Worm (Caenorhabditis elegans): ENCODE data around the gene hgrs-1.

The hgrs-1 gene

DNA sequence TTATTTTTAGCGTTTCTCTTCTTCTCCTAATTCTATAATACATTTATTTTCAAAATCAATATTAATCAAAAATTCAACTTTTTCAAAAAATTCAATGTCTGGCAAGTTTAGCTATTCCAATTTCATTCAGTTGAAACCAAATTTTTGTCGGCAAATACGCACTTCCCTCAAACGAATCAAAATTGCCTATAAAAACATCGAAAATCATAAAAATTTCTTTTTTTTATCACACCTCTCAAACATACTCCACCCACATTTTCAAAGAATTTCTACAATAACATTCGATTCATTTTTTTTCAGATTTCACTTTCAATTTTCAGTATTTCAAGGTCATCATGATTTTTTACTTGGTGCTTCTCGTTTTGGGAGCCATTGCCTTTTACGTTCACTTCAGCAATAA, 46.8 kb downstream of the hgrs-1 start, which contains the start of gene faah-1:
TSS of gene faah-1 (plus strand) at position 301 of the 400 bp plus-strand sequence.
- TF ChIP-seq hmg-4 (GFP tag; optimal IDR thresholded peaks at IDR 0.05) (no peak), tbx-11 (GFP tag; IDR thresholded peaks at IDR 0.05) (no peak), hnd-1 (tag; optimal IDR thresholded peaks at IDR 0.05) (no peak), ceh-13 (GFP tag; optimal IDR thresholded peaks at IDR 0.05) (no peak), B0310.2 (tag; optimal IDR thresholded peaks at IDR 0.05) (no peak), flt-1 (GFP tag; IDR thresholded peaks at IDR 0.05) (no peak), ceh-36 (tag; optimal IDR thresholded peaks at IDR 0.05) (no peak), scrt-1 (GFP tag; IDR thresholded peaks at IDR 0.05) (no peak), pes-1 (GFP tag; IDR thresholded peaks at IDR 0.05) (no peak), sea-1 (GFP tag; conservative IDR thresholded peaks at IDR 0.05) (no peak)

DNA sequence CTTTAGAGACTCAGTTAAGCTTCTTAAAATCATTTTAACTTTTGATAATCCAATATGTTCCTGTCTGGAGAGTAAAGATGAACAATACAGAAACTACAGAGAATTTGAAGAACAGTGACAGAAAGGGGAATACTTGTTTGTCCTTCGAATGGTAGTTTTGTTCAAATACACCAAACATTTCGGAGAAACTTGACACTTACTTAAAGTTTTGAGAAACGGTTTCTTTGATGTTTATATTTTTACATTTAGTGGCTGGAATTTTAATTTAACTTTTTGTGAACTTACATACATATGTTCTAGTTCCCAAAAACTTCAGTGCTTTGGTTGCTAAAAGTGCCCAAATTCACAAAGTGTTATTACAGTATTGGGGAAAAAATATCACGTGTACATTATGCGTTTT, 48.7 kb downstream of the hgrs-1 start, which contains the start of gene B0218.5:
TSS of gene B0218.5 (minus strand) at position 101 of the 400 bp plus-strand sequence.
- TF ChIP-seq tbx-11 (GFP tag; IDR thresholded peaks at IDR 0.05) (no peak), sea-1 (GFP tag; conservative IDR thresholded peaks at IDR 0.05) (no peak), aly-1 (tag; optimal IDR thresholded peaks at IDR 0.05) (no peak), B0310.2 (tag; optimal IDR thresholded peaks at IDR 0.05) (no peak), tra-4 (tag; optimal IDR thresholded peaks at IDR 0.05) (no peak), F13C5.2 (tag; optimal IDR thresholded peaks at IDR 0.05) (no peak), pes-1 (GFP tag; IDR thresholded peaks at IDR 0.05) (no peak), ceh-36 (tag; optimal IDR thresholded peaks at IDR 0.05) (no peak), tbx-37 (GFP tag; conservative IDR thresholded peaks at IDR 0.05) (no peak), ceh-13 (GFP tag; optimal IDR thresholded peaks at IDR 0.05) (no peak), ets-7 (tag; optimal IDR thresholded peaks at IDR 0.05) (no peak), hnd-1 (tag; optimal IDR thresholded peaks at IDR 0.05) (no peak), flt-1 (GFP tag; IDR thresholded peaks at IDR 0.05) (no peak), hmbx-1 (tag; optimal IDR thresholded peaks at IDR 0.05) (no peak), ama-1 (optimal IDR thresholded peaks at IDR 0.05) (no peak), scrt-1 (GFP tag; IDR thresholded peaks at IDR 0.05) (no peak), hmg-4 (GFP tag; optimal IDR thresholded peaks at IDR 0.05) (no peak)

DNA sequence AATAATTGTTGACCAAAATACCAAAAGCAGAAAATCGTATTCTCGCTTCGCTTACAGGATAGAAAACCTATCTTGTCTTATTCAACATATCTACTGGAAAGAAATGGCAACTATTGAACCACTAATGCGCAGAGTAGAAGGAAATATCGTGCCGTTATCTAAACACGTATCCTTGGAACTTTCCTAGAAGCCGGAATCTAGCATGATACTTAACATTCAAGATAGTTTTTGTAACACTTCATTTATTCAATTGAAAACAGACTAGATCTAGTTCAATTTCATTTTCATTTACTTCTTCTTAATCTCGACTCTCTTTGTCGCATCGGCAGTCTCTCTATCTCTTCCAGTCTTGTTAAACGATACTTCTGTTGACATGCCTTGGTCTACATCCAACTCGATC, 50.9 kb downstream of the hgrs-1 start:
- TF ChIP-seq flt-1 (GFP tag; IDR thresholded peaks at IDR 0.05), result no peak
- no peak for TF ChIP-seq ceh-13 (GFP tag; optimal IDR thresholded peaks at IDR 0.05)
- no peak for TF ChIP-seq F13C5.2 (tag; optimal IDR thresholded peaks at IDR 0.05)
- no peak for TF ChIP-seq tbx-37 (GFP tag; conservative IDR thresholded peaks at IDR 0.05)
- TF ChIP-seq hnd-1 (tag; optimal IDR thresholded peaks at IDR 0.05), result no peak

DNA sequence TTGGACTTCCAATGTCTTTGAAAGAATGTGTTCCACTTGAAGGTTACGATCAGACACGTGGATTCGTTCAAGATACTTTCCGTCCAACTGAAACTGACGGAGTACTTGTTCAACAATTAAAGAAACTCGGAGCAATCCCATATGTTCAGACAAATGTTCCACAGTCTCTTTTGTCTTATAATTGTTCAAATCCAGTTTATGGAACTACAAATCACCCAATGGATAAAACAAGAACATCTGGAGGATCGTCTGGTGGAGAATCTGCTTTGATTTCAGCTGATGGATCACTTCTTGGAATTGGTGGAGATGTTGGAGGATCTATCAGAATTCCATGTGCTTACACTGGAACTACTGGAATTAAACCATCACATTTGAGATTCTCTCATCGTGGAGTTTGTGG, 52.7 kb downstream of the hgrs-1 start:
- TF ChIP-seq ceh-13 (GFP tag; optimal IDR thresholded peaks at IDR 0.05) (no peak), F13C5.2 (tag; optimal IDR thresholded peaks at IDR 0.05) (no peak), hnd-1 (tag; optimal IDR thresholded peaks at IDR 0.05) (no peak), flt-1 (GFP tag; IDR thresholded peaks at IDR 0.05) (no peak), hmbx-1 (tag; optimal IDR thresholded peaks at IDR 0.05) (no peak), hmg-4 (GFP tag; optimal IDR thresholded peaks at IDR 0.05) (no peak), scrt-1 (GFP tag; IDR thresholded peaks at IDR 0.05) (no peak), ceh-36 (tag; optimal IDR thresholded peaks at IDR 0.05) (no peak), pes-1 (GFP tag; IDR thresholded peaks at IDR 0.05) (no peak), tbx-37 (GFP tag; conservative IDR thresholded peaks at IDR 0.05) (no peak)

DNA sequence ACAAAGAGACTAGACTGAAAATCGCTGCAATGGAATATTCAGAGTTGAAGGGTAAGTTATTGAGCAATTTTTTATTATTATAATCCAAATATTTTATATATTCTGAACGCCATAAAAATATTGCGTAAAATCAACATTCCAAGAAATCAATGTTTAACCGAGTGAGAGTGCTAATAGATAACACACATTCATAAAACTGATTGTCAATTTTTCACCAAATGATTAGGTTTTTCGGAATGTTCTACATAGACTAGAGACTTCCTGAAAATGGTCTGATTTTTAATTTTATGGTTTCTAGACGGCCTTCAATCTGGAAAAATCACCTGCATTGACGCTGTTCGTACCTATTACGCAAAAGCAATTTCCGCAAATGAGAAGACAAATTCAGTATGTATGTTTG, 53.2 kb downstream of the hgrs-1 start:
- no peak for TF ChIP-seq pes-1 (GFP tag; IDR thresholded peaks at IDR 0.05)
- TF ChIP-seq ets-7 (tag; optimal IDR thresholded peaks at IDR 0.05), result no peak
- TF ChIP-seq sea-1 (GFP tag; conservative IDR thresholded peaks at IDR 0.05), result no peak

DNA sequence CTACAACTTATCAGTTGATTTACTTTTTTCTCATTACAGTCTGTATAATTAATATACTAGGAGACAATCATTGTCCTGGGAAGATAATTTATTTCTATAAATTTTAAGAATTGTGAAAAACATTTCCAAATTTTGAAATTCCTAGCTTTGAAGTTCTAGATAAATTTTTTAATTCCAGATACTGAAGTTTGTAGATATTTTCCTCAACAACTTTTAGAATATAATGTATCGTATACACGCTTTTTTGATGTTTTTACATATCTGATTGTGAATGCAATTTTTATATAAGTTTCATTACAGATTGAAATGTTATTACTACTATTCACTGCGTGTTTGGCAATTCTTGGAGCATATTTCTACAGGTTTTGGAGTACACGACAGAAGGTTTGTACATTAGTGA, 53.7 kb downstream of the hgrs-1 start, which contains the start of gene faah-2:
TSS of gene faah-2 (plus strand) at position 301 of the 400 bp plus-strand sequence.
- TF ChIP-seq sea-1 (GFP tag; conservative IDR thresholded peaks at IDR 0.05) (no peak), tra-4 (tag; optimal IDR thresholded peaks at IDR 0.05) (no peak), ets-7 (tag; optimal IDR thresholded peaks at IDR 0.05) (no peak), aly-1 (tag; optimal IDR thresholded peaks at IDR 0.05) (no peak), ceh-13 (GFP tag; optimal IDR thresholded peaks at IDR 0.05) (no peak), flt-1 (GFP tag; IDR thresholded peaks at IDR 0.05) (no peak), hnd-1 (tag; optimal IDR thresholded peaks at IDR 0.05) (no peak), hmg-4 (GFP tag; optimal IDR thresholded peaks at IDR 0.05) (no peak), pes-1 (GFP tag; IDR thresholded peaks at IDR 0.05) (no peak)

DNA sequence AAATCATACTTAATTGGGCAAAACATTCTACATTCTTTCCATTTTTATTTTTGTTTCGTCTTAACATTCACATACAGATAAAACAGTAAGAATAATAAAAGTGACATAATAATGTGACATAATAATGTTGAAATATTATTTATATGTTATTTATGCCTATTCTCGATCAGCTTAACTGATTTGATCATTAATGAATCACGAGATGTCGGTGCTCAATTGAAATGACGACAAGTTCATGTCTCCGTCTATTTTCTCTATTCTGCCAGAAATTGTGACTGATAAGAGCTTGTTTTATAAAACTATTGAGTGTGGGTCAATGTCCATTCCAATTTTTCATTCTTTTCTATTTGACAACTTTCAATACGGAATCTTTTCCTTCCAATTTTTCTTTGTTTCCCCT, 54.1 kb downstream of the hgrs-1 start:
- no peak for TF ChIP-seq aly-1 (tag; optimal IDR thresholded peaks at IDR 0.05)
- no peak for TF ChIP-seq hmg-4 (GFP tag; optimal IDR thresholded peaks at IDR 0.05)
- TF ChIP-seq tra-4 (tag; optimal IDR thresholded peaks at IDR 0.05), result no peak
- TF ChIP-seq ama-1 (optimal IDR thresholded peaks at IDR 0.05), result no peak
- TF ChIP-seq ets-7 (tag; optimal IDR thresholded peaks at IDR 0.05), result no peak
- no peak for TF ChIP-seq tbx-37 (GFP tag; conservative IDR thresholded peaks at IDR 0.05)
- no peak for TF ChIP-seq hmbx-1 (tag; optimal IDR thresholded peaks at IDR 0.05)
- no peak for TF ChIP-seq scrt-1 (GFP tag; IDR thresholded peaks at IDR 0.05)
- TF ChIP-seq flt-1 (GFP tag; IDR thresholded peaks at IDR 0.05), result no peak
- TF ChIP-seq B0310.2 (tag; optimal IDR thresholded peaks at IDR 0.05), result no peak
- no peak for TF ChIP-seq F13C5.2 (tag; optimal IDR thresholded peaks at IDR 0.05)
- no peak for TF ChIP-seq sea-1 (GFP tag; conservative IDR thresholded peaks at IDR 0.05)
- TF ChIP-seq ceh-13 (GFP tag; optimal IDR thresholded peaks at IDR 0.05), result no peak
- TF ChIP-seq hnd-1 (tag; optimal IDR thresholded peaks at IDR 0.05), result no peak
- no peak for TF ChIP-seq tbx-11 (GFP tag; IDR thresholded peaks at IDR 0.05)

Measured in whole organism, early embryonic.